Worm (Caenorhabditis elegans): Measurements from ENCODE around the gene ugt-46.
A peak's percentile ranks its signal among the peaks of the same experiment; 100 is the strongest.

ugt-46 gene

ce11 chrX:489635-490105, 40.4 kb downstream of the ugt-46 start, which contains the start of gene egl-17 (continued):
- peak; percentile 0 for TF ChIP-seq lin-15B (tag; optimal IDR thresholded peaks at IDR 0.05)

- TF ChIP-seq mml-1 (tag; optimal IDR thresholded peaks at IDR 0.05) = no peak
- no peak for TF ChIP-seq nhr-23 (tag; optimal IDR thresholded peaks at IDR 0.05)
- no peak for TF ChIP-seq ceh-82 (tag; optimal IDR thresholded peaks at IDR 0.05)
- no peak for TF ChIP-seq egl-27 (tag; optimal IDR thresholded peaks at IDR 0.05)
- no peak for TF ChIP-seq lin-39 (tag; optimal IDR thresholded peaks at IDR 0.05)
- no peak for TF ChIP-seq tbx-2 (tag; optimal IDR thresholded peaks at IDR 0.05)
Measured at ce11 chrX:487669-488068, 42.4 kb downstream of the ugt-46 start.

DNA sequence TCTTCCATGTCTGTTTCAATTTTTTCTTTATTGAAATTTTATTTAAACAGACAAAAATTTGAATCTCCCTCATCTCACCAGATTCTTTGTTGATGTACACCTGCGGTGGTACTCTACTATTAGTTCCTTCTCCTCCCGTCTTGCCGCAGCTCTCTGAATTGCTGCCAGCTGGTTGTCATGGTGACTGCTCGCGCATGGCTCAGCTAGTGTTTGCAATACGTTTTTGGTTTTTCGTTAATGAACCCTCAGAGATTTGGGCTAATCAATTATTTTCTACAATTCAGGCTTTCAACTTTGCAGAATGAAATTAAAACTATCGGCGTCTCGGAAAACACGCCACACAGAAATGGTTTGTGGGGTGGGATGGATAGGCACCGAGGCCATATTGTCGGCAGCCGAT, 48.9 kb downstream of the ugt-46 start, which contains the start of gene che-2:
Gene che-2, plus strand, starts transcription at position 301 of the 400 bp plus-strand sequence.
- TF ChIP-seq nhr-11 (tag; optimal IDR thresholded peaks at IDR 0.05) (no peak), pqm-1 (tag; optimal IDR thresholded peaks at IDR 0.05) (no peak), ama-1 (optimal IDR thresholded peaks at IDR 0.05) (no peak), elt-1 (tag; optimal IDR thresholded peaks at IDR 0.05) (no peak), hmg-11 (tag; optimal IDR thresholded peaks at IDR 0.05) (no peak), lsy-12 (tag; optimal IDR thresholded peaks at IDR 0.05) (no peak), ztf-11 (tag; optimal IDR thresholded peaks at IDR 0.05) (no peak), mml-1 (tag; optimal IDR thresholded peaks at IDR 0.05) (no peak), jun-1 (tag; optimal IDR thresholded peaks at IDR 0.05) (no peak), eor-1 (tag; optimal IDR thresholded peaks at IDR 0.05) (no peak), daf-12 (tag; optimal IDR thresholded peaks at IDR 0.05) (no peak), elt-2 (tag; optimal IDR thresholded peaks at IDR 0.05) (no peak), ceh-9 (tag; optimal IDR thresholded peaks at IDR 0.05) (no peak), mdl-1 (tag; optimal IDR thresholded peaks at IDR 0.05) (no peak), nhr-12 (tag; optimal IDR thresholded peaks at IDR 0.05) (no peak)

DNA sequence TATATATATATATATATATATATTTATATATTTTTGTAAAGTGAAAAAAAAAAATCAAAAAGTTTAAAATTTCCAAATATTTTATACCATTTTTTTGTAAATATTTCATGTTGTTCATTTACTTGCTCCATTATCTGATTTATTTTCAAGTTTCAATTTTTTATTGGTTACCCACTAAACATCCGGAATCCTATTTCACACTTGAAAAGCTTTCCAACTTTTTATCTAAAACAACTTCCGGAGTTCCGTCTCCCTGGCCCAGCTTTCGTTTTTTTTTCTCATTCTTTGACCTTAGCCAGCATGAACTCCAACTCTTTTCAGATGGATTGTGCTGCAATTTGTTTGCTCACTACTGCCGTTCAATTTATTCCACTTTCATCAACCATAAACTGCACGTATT, 53.8 kb downstream of the ugt-46 start, which contains the start of gene F38G1.3:
Gene F38G1.3, plus strand, starts transcription at position 301 of the 400 bp plus-strand sequence.
- TF ChIP-seq ztf-4 (tag; optimal IDR thresholded peaks at IDR 0.05) (no peak), tbx-2 (tag; optimal IDR thresholded peaks at IDR 0.05) (no peak), unc-62 (GFP tag; optimal IDR thresholded peaks at IDR 0.05) (no peak), pha-4 (tag; optimal IDR thresholded peaks at IDR 0.05) (no peak), nfya-1 (tag; optimal IDR thresholded peaks at IDR 0.05; ENCODE audit: insufficient read depth) (no peak), elt-2 (tag; optimal IDR thresholded peaks at IDR 0.05) (no peak), sea-2 (GFP tag; optimal IDR thresholded peaks at IDR 0.05) (no peak), nhr-76 (tag; optimal IDR thresholded peaks at IDR 0.05) (no peak), nhr-25 (tag; optimal IDR thresholded peaks at IDR 0.05) (no peak), lin-39 (tag; optimal IDR thresholded peaks at IDR 0.05) (no peak), nhr-43 (tag; optimal IDR thresholded peaks at IDR 0.05; ENCODE audit: poor library complexity, severe bottlenecking) (no peak), mml-1 (tag; optimal IDR thresholded peaks at IDR 0.05) (no peak), fkh-10 (GFP tag; optimal IDR thresholded peaks at IDR 0.05) (no peak), daf-12 (tag; optimal IDR thresholded peaks at IDR 0.05) (no peak), pqm-1 (tag; optimal IDR thresholded peaks at IDR 0.05) (no peak), nhr-11 (tag; optimal IDR thresholded peaks at IDR 0.05) (no peak), R02D3.7 (tag; optimal IDR thresholded peaks at IDR 0.05) (no peak)
